Worm (Caenorhabditis elegans): ENCODE measurements around the gene dpy-28.

DNA sequence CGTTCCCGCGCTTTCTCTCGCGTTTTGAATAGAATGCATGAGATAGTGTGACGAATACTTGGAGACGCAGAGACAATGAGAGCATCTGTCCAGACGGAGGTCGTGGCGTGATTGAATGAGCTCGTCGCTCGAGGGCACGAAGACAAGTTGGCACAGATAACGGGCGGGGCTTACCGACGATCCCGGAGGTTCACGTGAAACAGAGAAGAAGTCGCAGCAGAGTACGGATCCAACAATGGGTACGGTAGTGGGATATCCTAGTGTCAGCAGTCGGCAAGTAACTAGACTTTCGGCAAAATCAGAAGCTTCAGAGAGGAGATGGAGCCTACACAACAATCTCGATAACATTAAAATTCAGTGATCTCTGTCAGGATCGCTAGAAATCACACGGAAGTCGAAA is 56.8 kb downstream of the dpy-28 start:
- TF ChIP-seq blmp-1 (tag; optimal IDR thresholded peaks at IDR 0.05) (no peak), unc-62 (GFP tag; optimal IDR thresholded peaks at IDR 0.05) (peak; percentile 40), ztf-11 (tag; optimal IDR thresholded peaks at IDR 0.05) (no peak), elt-1 (tag; optimal IDR thresholded peaks at IDR 0.05; ENCODE audit: borderline replicate concordance, insufficient read depth) (no peak), lsy-2 (tag; optimal IDR thresholded peaks at IDR 0.05) (no peak), unc-39 (tag; optimal IDR thresholded peaks at IDR 0.05) (no peak), nhr-76 (tag; optimal IDR thresholded peaks at IDR 0.05) (no peak), lin-13 (tag; optimal IDR thresholded peaks at IDR 0.05) (no peak), mab-5 (tag; optimal IDR thresholded peaks at IDR 0.05) (no peak), pha-4 (tag; optimal IDR thresholded peaks at IDR 0.05) (no peak), hlh-1 (tag; optimal IDR thresholded peaks at IDR 0.05) (no peak), snpc-4 (tag; optimal IDR thresholded peaks at IDR 0.05) (no peak), nhr-12 (tag; optimal IDR thresholded peaks at IDR 0.05) (no peak), flh-1 (GFP tag; optimal IDR thresholded peaks at IDR 0.05) (no peak)

Measured in whole organism, mixed stage, embryonic.